Worm (Caenorhabditis elegans) whole organism, midembryonic: ENCODE data around the gene cest-24.

Experiments
- T22C8.4 ChIP-seq: fragments of 200-800 bp; sonication (Bioruptor generic); IDR thresholded peaks from 2 replicates; pipeline ENCODE4 v1.3.6; 2022; ENCODE audit warnings: missing genetic modification characterization, missing compliant biosample characterization
- cog-1 ChIP-seq: sonication (generic microtip); optimal IDR thresholded peaks from 2 replicates; lab custom pipeline; 2016; ENCODE audit warnings: missing genetic modification characterization, missing compliant biosample characterization
- flt-1 ChIP-seq: fragments of 200-800 bp; sonication (Bioruptor generic); IDR thresholded peaks from 2 replicates; pipeline ENCODE4 v1.3.6; 2022; ENCODE audit warnings: missing genetic modification characterization, missing compliant biosample characterization
- klf-2 ChIP-seq: fragments of 200-800 bp; sonication (Bioruptor generic); conservative IDR thresholded peaks from 2 replicates; pipeline ENCODE4 v1.3.6; 2022; ENCODE audit warnings: missing genetic modification reagents, missing genetic modification characterization, missing compliant biosample characterization
- med-1 ChIP-seq: sonication (generic microtip); optimal IDR thresholded peaks from 2 replicates; lab custom pipeline; 2017; ENCODE audit warnings: missing genetic modification characterization, mild to moderate bottlenecking, missing compliant biosample characterization, antibody characterized with exemption, missing genetic modification reagents; ENCODE audit not compliant: insufficient read depth
- ref-1 ChIP-seq: fragments of 200-800 bp; sonication (Bioruptor generic); conservative IDR thresholded peaks from 2 replicates; pipeline ENCODE4 v1.3.6; 2022; ENCODE audit warnings: missing genetic modification reagents, missing genetic modification characterization, missing compliant biosample characterization
- tab-1 ChIP-seq: fragments of 200-800 bp; sonication (Bioruptor generic); IDR thresholded peaks from 2 replicates; pipeline ENCODE4 v1.3.6; 2022; ENCODE audit warnings: missing genetic modification characterization, missing compliant biosample characterization
- ztf-23 ChIP-seq: fragments of 200-800 bp; sonication (Bioruptor generic); IDR thresholded peaks from 2 replicates; pipeline ENCODE4 v1.3.6; 2022; ENCODE audit warnings: missing genetic modification reagents, missing genetic modification characterization, missing compliant biosample characterization
- ztf-29 ChIP-seq: fragments of 200-800 bp; sonication (Bioruptor generic); IDR thresholded peaks from 2 replicates; pipeline ENCODE4 v1.3.6; 2022; ENCODE audit warnings: missing genetic modification reagents, missing genetic modification characterization, missing compliant biosample characterization

cest-24 gene

DNA sequence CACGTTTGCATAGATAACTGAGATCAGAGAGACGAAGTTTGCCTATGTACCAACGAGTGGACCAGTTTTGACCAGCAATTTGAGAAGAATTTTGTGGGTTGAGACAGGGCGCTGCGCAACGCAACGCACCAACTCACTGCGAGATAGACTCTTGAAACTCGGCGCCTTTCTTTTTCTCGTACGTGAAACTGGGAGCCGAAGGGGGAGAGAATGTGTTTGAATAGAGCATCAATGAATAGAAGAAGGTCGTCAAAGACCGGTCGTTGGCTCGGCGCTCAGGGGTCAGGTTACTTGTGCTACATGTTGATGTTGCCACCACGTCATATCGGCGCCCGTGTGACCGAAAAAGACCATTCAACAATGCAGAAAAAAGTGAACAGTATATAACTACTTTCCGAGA, 42.8 kb downstream of the cest-24 start:
- TF ChIP-seq ztf-23 (GFP tag; lab: Robert Waterston, UW) (no peak), ztf-29 (GFP tag; lab: Robert Waterston, UW) (no peak), T22C8.4 (GFP tag; lab: Robert Waterston, UW) (no peak), flt-1 (GFP tag; lab: Robert Waterston, UW) (no peak), med-1 (GFP tag; lab: Kevin White, UChicago) (no peak), tab-1 (GFP tag; lab: Robert Waterston, UW) (no peak), klf-2 (GFP tag; lab: Robert Waterston, UW) (no peak), ref-1 (GFP tag; lab: Robert Waterston, UW) (no peak), cog-1 (no peak)

DNA sequence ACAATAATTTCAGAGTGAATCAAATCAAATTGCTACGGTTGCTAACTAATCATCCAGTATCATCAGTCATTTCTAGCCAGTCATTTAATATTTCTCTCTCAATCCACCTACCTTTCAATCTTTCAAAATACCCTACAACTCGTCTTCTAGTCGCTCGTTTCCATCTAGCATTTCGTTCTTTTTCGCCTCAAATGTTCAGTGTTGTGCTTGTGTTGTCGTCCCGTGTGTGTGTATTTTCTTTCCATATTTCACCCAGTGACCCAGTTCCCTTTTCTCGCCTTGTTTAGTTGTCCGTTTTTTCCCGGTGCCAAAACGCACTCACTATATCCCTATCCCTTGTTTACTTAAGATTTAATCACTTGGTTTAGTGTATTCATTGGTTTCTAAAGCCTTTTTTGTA, 45.0 kb downstream of the cest-24 start:
- TF ChIP-seq T22C8.4 (GFP tag; lab: Robert Waterston, UW) (no peak), ztf-23 (GFP tag; lab: Robert Waterston, UW) (no peak), tab-1 (GFP tag; lab: Robert Waterston, UW) (no peak), klf-2 (GFP tag; lab: Robert Waterston, UW) (no peak), cog-1 (no peak), med-1 (GFP tag; lab: Kevin White, UChicago) (no peak), flt-1 (GFP tag; lab: Robert Waterston, UW) (no peak), ztf-29 (GFP tag; lab: Robert Waterston, UW) (no peak), ref-1 (GFP tag; lab: Robert Waterston, UW) (no peak)

DNA sequence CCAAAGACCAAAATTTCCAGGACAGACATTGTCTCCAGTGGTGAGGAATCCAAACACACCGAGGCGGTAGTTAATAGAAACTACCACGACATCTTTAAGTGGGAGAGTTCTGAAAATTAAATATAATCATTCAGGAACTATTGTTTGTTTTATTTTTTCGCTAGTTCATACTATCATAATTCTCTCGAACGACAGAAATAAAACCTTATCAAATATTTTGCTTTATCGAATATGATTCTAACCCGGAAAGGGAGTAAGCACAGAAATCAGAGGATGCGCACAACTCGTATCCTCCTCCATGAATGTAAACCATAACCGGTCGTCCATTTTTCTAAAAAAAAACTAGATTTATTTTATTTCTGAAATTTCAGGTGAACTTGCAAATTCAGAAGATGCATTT, 48.1 kb downstream of the cest-24 start:
- TF ChIP-seq ztf-23 (GFP tag; lab: Robert Waterston, UW): no peak
- TF ChIP-seq flt-1 (GFP tag; lab: Robert Waterston, UW): no peak
- TF ChIP-seq cog-1: no peak
- no peak for TF ChIP-seq klf-2 (GFP tag; lab: Robert Waterston, UW)
- TF ChIP-seq med-1 (GFP tag; lab: Kevin White, UChicago): no peak

DNA sequence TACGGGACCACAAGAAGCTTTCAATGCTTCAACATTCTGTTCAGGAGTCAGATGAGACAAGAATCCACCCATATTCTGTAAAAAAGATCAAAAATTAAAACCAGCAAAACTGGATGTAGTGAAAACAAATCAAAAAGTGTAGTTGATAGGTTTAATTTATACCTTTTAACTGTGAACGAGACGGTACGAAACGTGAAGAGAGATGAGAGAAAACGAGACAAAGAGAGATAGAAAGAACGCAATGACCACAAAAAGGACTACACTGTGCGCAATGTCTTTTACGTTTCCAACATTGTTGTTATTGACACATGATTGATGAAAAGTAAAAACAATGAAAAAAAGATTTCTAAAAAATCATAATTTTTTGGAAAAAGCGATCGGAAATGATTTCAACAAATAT, 48.9 kb downstream of the cest-24 start, which contains the start of gene cest-33:
Gene cest-33 (minus strand): TSS at position 75 of the 400 bp plus-strand sequence.
- no peak for TF ChIP-seq tab-1 (GFP tag; lab: Robert Waterston, UW)

DNA sequence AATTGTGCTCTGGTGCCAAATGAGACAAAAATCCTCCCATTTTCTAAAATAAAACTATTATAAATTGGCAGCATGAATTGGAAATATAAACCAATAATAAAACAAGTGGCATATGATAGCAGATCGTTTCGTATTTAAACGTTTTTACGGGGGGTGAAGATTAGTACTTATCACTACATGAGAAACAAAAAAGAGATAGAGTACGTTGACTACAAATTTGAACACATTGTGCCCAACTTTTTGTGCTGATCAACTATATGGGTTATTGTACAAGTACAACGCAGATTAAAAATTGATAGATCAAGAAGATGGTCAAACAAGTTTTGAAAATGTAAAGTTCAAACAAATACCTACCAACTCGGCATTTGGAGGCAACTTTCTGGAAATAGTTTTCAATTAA, 51.8 kb downstream of the cest-24 start:
- TF ChIP-seq tab-1 (GFP tag; lab: Robert Waterston, UW): no peak

DNA sequence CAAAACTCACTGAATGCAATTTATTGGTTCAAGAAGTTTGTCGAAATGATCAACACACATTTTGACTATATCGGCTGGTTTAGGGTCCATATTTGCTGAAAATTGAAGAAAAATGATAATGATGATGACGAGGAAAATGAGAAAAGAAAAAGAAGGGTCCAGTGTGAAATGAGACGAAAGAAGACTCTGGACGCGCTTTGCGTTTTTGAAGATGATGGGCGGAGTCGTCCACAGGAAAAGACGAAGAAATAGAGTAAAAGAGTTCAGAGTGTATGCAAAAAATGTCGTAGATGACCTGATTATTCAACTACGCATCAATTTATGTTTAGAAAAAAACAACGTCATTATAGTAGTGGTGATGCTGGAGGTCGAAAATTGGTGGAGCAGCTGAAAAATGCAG, 58.1 kb downstream of the cest-24 start, which contains the start of gene F13H6.5:
Gene F13H6.5 (minus strand): TSS at position 101 of the 400 bp plus-strand sequence.
- no peak for TF ChIP-seq ztf-23 (GFP tag; lab: Robert Waterston, UW)
- TF ChIP-seq ref-1 (GFP tag; lab: Robert Waterston, UW): no peak
- TF ChIP-seq tab-1 (GFP tag; lab: Robert Waterston, UW): no peak
- TF ChIP-seq cog-1: no peak
- no peak for TF ChIP-seq ztf-29 (GFP tag; lab: Robert Waterston, UW)
- no peak for TF ChIP-seq T22C8.4 (GFP tag; lab: Robert Waterston, UW)
- TF ChIP-seq med-1 (GFP tag; lab: Kevin White, UChicago): no peak
- TF ChIP-seq flt-1 (GFP tag; lab: Robert Waterston, UW): no peak
- no peak for TF ChIP-seq klf-2 (GFP tag; lab: Robert Waterston, UW)
